Fruit fly (Drosophila melanogaster): Measurements from ENCODE around the gene raskol.
A peak's percentile ranks its signal among the peaks of the same experiment; 100 is the strongest.

raskol gene

DNA sequence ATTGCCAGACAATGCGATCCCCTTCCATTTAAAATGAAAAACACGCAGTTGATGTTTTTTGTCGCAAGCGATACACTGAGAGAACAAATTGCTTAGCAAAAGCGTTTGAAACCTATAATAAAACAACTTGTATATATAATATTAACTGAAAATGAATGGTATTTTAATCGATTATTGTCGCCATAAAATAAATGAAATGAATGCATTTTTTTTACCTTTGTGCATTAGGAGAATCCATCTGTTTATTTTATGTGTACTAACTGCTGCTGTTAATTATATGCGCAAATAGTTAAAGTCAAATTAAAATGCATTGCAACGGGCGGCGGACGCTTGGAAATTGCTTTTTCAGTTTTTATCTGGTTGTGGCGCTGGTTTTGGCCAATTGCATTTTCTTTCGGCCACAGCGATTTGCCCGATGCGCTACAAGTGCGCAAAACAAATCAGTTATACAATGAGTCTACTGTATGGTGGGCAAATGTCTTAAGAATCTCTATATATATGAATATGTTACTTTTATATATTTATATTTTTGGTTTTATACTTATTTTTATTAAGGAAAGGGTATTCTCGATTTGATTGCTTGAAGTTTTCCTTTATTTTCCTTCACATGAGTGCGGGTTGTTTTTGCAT, 16.7 kb downstream of the raskol start (continued):
- TF ChIP-seq pan (optimal IDR thresholded peaks at IDR 0.05): no peak
- peak in 1 of 2 experiments; percentile 53 for TF ChIP-seq pan (GFP tag; optimal IDR thresholded peaks at IDR 0.05 in 1 of 2, IDR thresholded peaks at IDR 0.05 in 1 of 2)
- TF ChIP-seq HLH4C (GFP tag; IDR thresholded peaks at IDR 0.05; ENCODE audit: partially characterized antibody): no peak
- TF ChIP-seq H15 (GFP tag; IDR thresholded peaks at IDR 0.05): no peak
- TF ChIP-seq CG4328 (GFP tag; optimal IDR thresholded peaks at IDR 0.05): no peak
- no peak for TF ChIP-seq nom (GFP tag; optimal IDR thresholded peaks at IDR 0.05)
- TF ChIP-seq dan (GFP tag; IDR thresholded peaks at IDR 0.05): no peak
- no peak for TF ChIP-seq run (tag; optimal IDR thresholded peaks at IDR 0.05)
- TF ChIP-seq CG30020 (tag; optimal IDR thresholded peaks at IDR 0.05): no peak
- no peak for TF ChIP-seq Usf (GFP tag; optimal IDR thresholded peaks at IDR 0.05)
- peak; percentile 30 for TF ChIP-seq Nf-YC (tag; optimal IDR thresholded peaks at IDR 0.05)
- peak; percentile 27 for TF ChIP-seq CG12391 (tag; optimal IDR thresholded peaks at IDR 0.05)
- no peak for TF ChIP-seq GATAe (GFP tag; conservative IDR thresholded peaks at IDR 0.05)
- TF ChIP-seq oc (tag; optimal IDR thresholded peaks at IDR 0.05): no peak
- no peak for TF ChIP-seq fd102C (GFP tag; optimal IDR thresholded peaks at IDR 0.05)
- peak; percentile 65 for TF ChIP-seq dmrt99B (tag; optimal IDR thresholded peaks at IDR 0.05)
- TF ChIP-seq cg (GFP tag; optimal IDR thresholded peaks at IDR 0.05): no peak
- TF ChIP-seq CG31441 (GFP tag; IDR thresholded peaks at IDR 0.05): peak; percentile 54; the same call in 1 of the 2 replicates
- TF ChIP-seq ems (GFP tag; optimal IDR thresholded peaks at IDR 0.05): no peak
- TF ChIP-seq CG6689 (GFP tag; IDR thresholded peaks at IDR 0.05): peak; percentile 46
- TF ChIP-seq CG14965 (GFP tag; optimal IDR thresholded peaks at IDR 0.05; ENCODE audit: borderline replicate concordance): no peak
- TF ChIP-seq CG4424 (GFP tag; optimal IDR thresholded peaks at IDR 0.05): peak; percentile 22
- no peak for TF ChIP-seq ato (GFP tag; IDR thresholded peaks at IDR 0.05; ENCODE audit: partially characterized antibody)
- no peak for TF ChIP-seq CG5953 (GFP tag; IDR thresholded peaks at IDR 0.05)
- no peak for TF ChIP-seq hbn (GFP tag; IDR thresholded peaks at IDR 0.05; ENCODE audit: partially characterized antibody)
- TF ChIP-seq Nf-YA (GFP tag; IDR thresholded peaks at IDR 0.05): no peak
- TF ChIP-seq CG17802 (tag; optimal IDR thresholded peaks at IDR 0.05): no peak
- TF ChIP-seq Optix (GFP tag; IDR thresholded peaks at IDR 0.05): no peak
- TF ChIP-seq CG12299 (tag; optimal IDR thresholded peaks at IDR 0.05): no peak
- TF ChIP-seq CG3281 (GFP tag; optimal IDR thresholded peaks at IDR 0.05): peak; percentile 52
- TF ChIP-seq Lim3 (GFP tag; IDR thresholded peaks at IDR 0.05): no peak
- TF ChIP-seq CG8281 (tag; optimal IDR thresholded peaks at IDR 0.05): no peak
- TF ChIP-seq CG12769 (tag; optimal IDR thresholded peaks at IDR 0.05): no peak
- TF ChIP-seq CG2875 (GFP tag; optimal IDR thresholded peaks at IDR 0.05): no peak
- no peak for TF ChIP-seq CG17612 (GFP tag; IDR thresholded peaks at IDR 0.05)
- no peak for TF ChIP-seq CG10321 (GFP tag; IDR thresholded peaks at IDR 0.05)
- no peak for TF ChIP-seq Spps (tag; optimal IDR thresholded peaks at IDR 0.05)
- TF ChIP-seq CG9609 (GFP tag; optimal IDR thresholded peaks at IDR 0.05): no peak
- no peak for TF ChIP-seq chm (GFP tag; IDR thresholded peaks at IDR 0.05)
- 0 out of 3 replicates have a peak, but pooled peaks have one; percentile 31 for TF ChIP-seq tgo (GFP tag; IDR thresholded peaks at IDR 0.05)
- no peak for TF ChIP-seq NC2α (GFP tag; optimal IDR thresholded peaks at IDR 0.05)
- no peak for TF ChIP-seq CG3995 (GFP tag; optimal IDR thresholded peaks at IDR 0.05)
- no peak for TF ChIP-seq CG34376 (GFP tag; optimal IDR thresholded peaks at IDR 0.05)
- no peak for TF ChIP-seq seq (GFP tag; IDR thresholded peaks at IDR 0.05)
- no peak for TF ChIP-seq CG1233 (GFP tag; optimal IDR thresholded peaks at IDR 0.05)
- TF ChIP-seq tup (GFP tag; optimal IDR thresholded peaks at IDR 0.05): no peak
- TF ChIP-seq CG9876 (GFP tag; optimal IDR thresholded peaks at IDR 0.05): no peak
- no peak for TF ChIP-seq CG1602 (GFP tag; optimal IDR thresholded peaks at IDR 0.05)
- no peak for TF ChIP-seq TFAM (GFP tag; optimal IDR thresholded peaks at IDR 0.05)
- no peak for TF ChIP-seq crc (GFP tag; optimal IDR thresholded peaks at IDR 0.05)
- TF ChIP-seq sna (GFP tag; IDR thresholded peaks at IDR 0.05; ENCODE audit: partially characterized antibody): no peak
